Worm (Caenorhabditis elegans): ENCODE measurements around the gene fig-1.

fig-1 gene

DNA sequence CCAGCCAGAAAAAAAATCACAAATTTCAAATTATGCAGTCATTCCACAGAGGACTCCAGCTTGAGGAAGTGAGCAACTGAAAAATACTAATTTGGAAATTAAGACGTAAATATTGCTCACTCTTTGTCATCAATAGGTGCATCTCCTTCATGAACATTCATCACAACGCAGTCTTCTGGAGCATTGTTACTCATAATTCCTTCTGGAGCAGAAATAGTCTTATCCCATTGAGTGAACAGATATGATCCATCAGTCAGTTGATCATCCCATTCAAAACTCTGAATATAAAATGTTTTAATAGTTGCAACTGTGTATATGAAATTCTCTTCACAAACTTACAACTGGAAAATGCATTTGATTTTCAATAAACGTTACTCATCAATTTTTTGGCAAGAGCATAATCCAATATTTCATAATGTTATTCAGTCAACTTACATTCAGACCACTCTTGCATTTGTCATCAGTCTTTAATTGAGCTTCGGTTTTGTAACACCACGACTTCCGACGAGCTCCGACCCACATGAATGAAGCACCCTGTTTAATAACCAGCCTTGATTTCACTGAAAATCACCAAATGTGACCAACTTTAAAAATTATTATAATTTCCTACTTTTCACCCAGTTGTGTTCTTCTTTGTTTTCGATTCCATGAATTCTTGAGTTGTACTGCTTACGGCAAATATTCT lies 27.4 kb downstream of the fig-1 start (continued):
- TF ChIP-seq xnd-1 (tag; optimal IDR thresholded peaks at IDR 0.05), result no peak
- peak; percentile 91 for TF ChIP-seq repo-1 (tag; optimal IDR thresholded peaks at IDR 0.05)
- no peak for TF ChIP-seq aptf-2 (GFP tag; conservative IDR thresholded peaks at IDR 0.05)
- TF ChIP-seq mel-28 (tag; optimal IDR thresholded peaks at IDR 0.05; ENCODE audit: borderline replicate concordance), result no peak
- TF ChIP-seq ceh-40 (GFP tag; IDR thresholded peaks at IDR 0.05), result no peak
- TF ChIP-seq aptf-3 (GFP tag; IDR thresholded peaks at IDR 0.05), result no peak
- TF ChIP-seq Y67H2A.10 (GFP tag; conservative IDR thresholded peaks at IDR 0.05), result no peak
- TF ChIP-seq ceh-79 (tag; optimal IDR thresholded peaks at IDR 0.05), result no peak
- TF ChIP-seq him-1 (tag; optimal IDR thresholded peaks at IDR 0.05), result no peak
- no peak for TF ChIP-seq cebp-1 (GFP tag; IDR thresholded peaks at IDR 0.05)
- peak; percentile 78 for TF ChIP-seq cebp-1 (tag; optimal IDR thresholded peaks at IDR 0.05)
- TF ChIP-seq Y56A3A.18 (GFP tag; IDR thresholded peaks at IDR 0.05), result peak; percentile 75; the same call in 1 of the 2 replicates
- TF ChIP-seq sea-2 (GFP tag; IDR thresholded peaks at IDR 0.05), result no peak
- no peak for TF ChIP-seq F10E7.11 (tag; optimal IDR thresholded peaks at IDR 0.05)
- TF ChIP-seq rec-8 (tag; optimal IDR thresholded peaks at IDR 0.05), result no peak
- no peak for TF ChIP-seq snpc-1.3 (tag; optimal IDR thresholded peaks at IDR 0.05; ENCODE audit: insufficient read depth)
- peak; percentile 55 for TF ChIP-seq lin-40 (tag; optimal IDR thresholded peaks at IDR 0.05)
- TF ChIP-seq rcor-1 (GFP tag; IDR thresholded peaks at IDR 0.05), result no peak
- no peak for TF ChIP-seq attf-6 (GFP tag; IDR thresholded peaks at IDR 0.05)
- no peak for TF ChIP-seq efl-1 (GFP tag; optimal IDR thresholded peaks at IDR 0.05)
- no peak for TF ChIP-seq ceh-27 (GFP tag; optimal IDR thresholded peaks at IDR 0.05)
- no peak for TF ChIP-seq hmg-1.2 (GFP tag; IDR thresholded peaks at IDR 0.05)
- TF ChIP-seq hmg-20 (GFP tag; IDR thresholded peaks at IDR 0.05), result no peak
- TF ChIP-seq Y53G8AR.9 (GFP tag; conservative IDR thresholded peaks at IDR 0.05), result peak; percentile 74
- TF ChIP-seq hlh-12 (tag; optimal IDR thresholded peaks at IDR 0.05), result no peak
- TF ChIP-seq K12H6.12 (tag; optimal IDR thresholded peaks at IDR 0.05), result no peak
- TF ChIP-seq nfya-1 (tag; optimal IDR thresholded peaks at IDR 0.05; ENCODE audit: borderline replicate concordance, insufficient read depth), result no peak
- no peak for TF ChIP-seq ztf-18 (tag; optimal IDR thresholded peaks at IDR 0.05)
- no peak for TF ChIP-seq Y95B8A.8 (GFP tag; IDR thresholded peaks at IDR 0.05)
- TF ChIP-seq rpc-1 (optimal IDR thresholded peaks at IDR 0.05), result no peak
- TF ChIP-seq rpc-1 (tag; optimal IDR thresholded peaks at IDR 0.05), result no peak
- no peak for TF ChIP-seq snpc-3.4 (tag; optimal IDR thresholded peaks at IDR 0.05)
- no peak for TF ChIP-seq madf-8 (GFP tag; conservative IDR thresholded peaks at IDR 0.05)
- TF ChIP-seq hrde-1 (tag; optimal IDR thresholded peaks at IDR 0.05; ENCODE audit: borderline replicate concordance), result no peak
- no peak for TF ChIP-seq T26A5.8 (tag; optimal IDR thresholded peaks at IDR 0.05)
- no peak for TF ChIP-seq F37B4.10 (GFP tag; IDR thresholded peaks at IDR 0.05)

DNA sequence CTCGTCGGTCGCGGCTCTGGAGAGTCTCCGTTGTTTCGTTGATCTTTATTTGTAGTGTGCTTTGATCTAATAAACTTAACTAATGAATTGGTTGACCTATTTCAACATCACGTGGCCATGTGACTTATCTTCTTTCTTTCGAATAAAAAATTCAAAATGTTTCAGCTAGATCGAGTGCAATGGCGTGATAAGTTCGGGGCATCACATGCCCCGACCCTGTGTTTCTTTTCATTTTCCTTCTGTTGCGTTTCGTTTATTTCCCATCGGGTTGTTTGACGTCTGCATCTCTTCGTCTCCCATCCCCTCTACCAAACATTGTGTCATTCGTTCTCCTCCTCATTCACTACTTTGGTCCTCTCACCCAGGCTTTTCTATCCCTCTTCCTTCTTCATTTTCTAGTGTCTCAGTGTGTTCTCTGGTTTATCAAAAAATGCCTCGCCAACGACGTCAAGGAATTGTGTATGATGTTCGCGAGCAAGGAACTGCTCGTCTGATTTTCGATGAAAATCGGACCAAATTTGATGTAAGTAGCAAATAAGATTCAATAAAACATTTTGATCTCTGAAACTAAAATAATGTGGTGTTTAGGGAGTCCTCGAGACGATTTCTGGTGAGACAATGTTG lies 29.2 kb downstream of the fig-1 start, which contains the start of gene F17C11.4:
F17C11.4 (plus strand) TSS at position 206 of the 624 bp plus-strand sequence.
- no peak for TF ChIP-seq snpc-3.4 (tag; optimal IDR thresholded peaks at IDR 0.05)
- peak; percentile 41 for TF ChIP-seq unc-62 (GFP tag; optimal IDR thresholded peaks at IDR 0.05)
- TF ChIP-seq F52B5.7 (tag; optimal IDR thresholded peaks at IDR 0.05), result no peak
- TF ChIP-seq hmg-1.2 (GFP tag; IDR thresholded peaks at IDR 0.05), result peak; percentile 53; the same call in 1 of the 2 replicates
- no peak for TF ChIP-seq Y79H2A.3 (GFP tag; conservative IDR thresholded peaks at IDR 0.05)
- peak; percentile 37; the same call in 1 of the 2 replicates for TF ChIP-seq mcd-1 (GFP tag; IDR thresholded peaks at IDR 0.05)
- peak; percentile 38 to 44 for TF ChIP-seq let-607 (tag; optimal IDR thresholded peaks at IDR 0.05)
- TF ChIP-seq madf-10 (tag; optimal IDR thresholded peaks at IDR 0.05), result peak; percentile 64
- 0 out of 2 replicates have a peak, but pooled peaks have one; percentile 68 for TF ChIP-seq let-526 (GFP tag; IDR thresholded peaks at IDR 0.05)
- no peak for TF ChIP-seq C17E4.6 (GFP tag; IDR thresholded peaks at IDR 0.05)
- no peak for TF ChIP-seq ceh-58 (GFP tag; IDR thresholded peaks at IDR 0.05)
- TF ChIP-seq tbx-9 (tag; optimal IDR thresholded peaks at IDR 0.05; ENCODE audit: borderline replicate concordance), result no peak
- no peak for TF ChIP-seq D2030.7 (GFP tag; IDR thresholded peaks at IDR 0.05)
- no peak for TF ChIP-seq nhr-27 (tag; optimal IDR thresholded peaks at IDR 0.05)
- TF ChIP-seq Y56A3A.18 (GFP tag; IDR thresholded peaks at IDR 0.05), result no peak
